Fruit fly (Drosophila melanogaster) whole organism, pupa: Measurements from ENCODE around the gene CG43131.

Experiments
- CG10348 ChIP-seq: fragments of 200-800 bp; sonication (Bioruptor generic); IDR thresholded peaks from 2 replicates; pipeline ENCODE4 v1.3.6; 2022; ENCODE audit warnings: missing biosample characterization, missing genetic modification characterization
- CG12605 ChIP-seq: fragments of 200-800 bp; sonication (Bioruptor generic); IDR thresholded peaks from 2 replicates; pipeline ENCODE4 v1.3.6; 2022; ENCODE audit warnings: missing biosample characterization, missing genetic modification characterization
- CG13204 ChIP-seq: fragments of 200-800 bp; sonication (Bioruptor generic); optimal IDR thresholded peaks from 2 replicates; lab custom pipeline; 2018; ENCODE audit warnings: missing biosample characterization, mild to moderate bottlenecking, missing genetic modification characterization, moderate library complexity
- CG14655 ChIP-seq: fragments of 200-800 bp; sonication (Bioruptor generic); optimal IDR thresholded peaks from 3 replicates; lab custom pipeline; 2017; ENCODE audit warnings: mild to moderate bottlenecking, missing biosample characterization, missing genetic modification reagents, missing genetic modification characterization
- CG15710 ChIP-seq: fragments of 200-800 bp; sonication (Bioruptor generic); optimal IDR thresholded peaks from 2 replicates; lab custom pipeline; 2018; ENCODE audit warnings: missing biosample characterization, mild to moderate bottlenecking, missing genetic modification characterization, moderate library complexity
- CG17806 ChIP-seq: fragments of 200-800 bp; sonication (Bioruptor generic); optimal IDR thresholded peaks from 2 replicates; lab custom pipeline; 2018; ENCODE audit warnings: missing biosample characterization, mild to moderate bottlenecking, missing genetic modification characterization, moderate library complexity
- CG32121 ChIP-seq: fragments of 200-800 bp; sonication (Bioruptor generic); IDR thresholded peaks from 2 replicates; pipeline ENCODE4 v1.3.6; 2022; ENCODE audit warnings: missing biosample characterization, missing genetic modification characterization
- CG34367 ChIP-seq: fragments of 200-800 bp; sonication (Bioruptor generic); optimal IDR thresholded peaks from 2 replicates; lab custom pipeline; 2018; ENCODE audit warnings: missing biosample characterization, mild to moderate bottlenecking, missing genetic modification characterization
- CG4496 ChIP-seq: fragments of 200-800 bp; sonication (Bioruptor generic); IDR thresholded peaks from 3 replicates; pipeline ENCODE4 v1.3.6; 2022; ENCODE audit warnings: missing biosample characterization, missing genetic modification characterization
- CG8159 ChIP-seq: fragments of 200-800 bp; sonication (Bioruptor generic); optimal IDR thresholded peaks from 3 replicates; lab custom pipeline; 2018; ENCODE audit warnings: missing biosample characterization, mild to moderate bottlenecking, missing genetic modification characterization, moderate library complexity
- CG8301 ChIP-seq: fragments of 200-800 bp; sonication (Bioruptor generic); optimal IDR thresholded peaks from 2 replicates; lab custom pipeline; 2018; ENCODE audit warnings: missing biosample characterization, mild to moderate bottlenecking, missing genetic modification characterization
- CG9948 ChIP-seq: fragments of 200-800 bp; sonication (Bioruptor generic); optimal IDR thresholded peaks from 2 replicates; lab custom pipeline; 2018; ENCODE audit warnings: missing biosample characterization, mild to moderate bottlenecking, missing genetic modification characterization, moderate library complexity
- D1 ChIP-seq: fragments of 200-800 bp; sonication (Bioruptor generic); optimal IDR thresholded peaks from 2 replicates; lab custom pipeline; 2018; ENCODE audit warnings: missing biosample characterization, mild to moderate bottlenecking, missing genetic modification characterization, moderate library complexity
- EcR ChIP-seq: fragments of 200-800 bp; sonication (Bioruptor generic); optimal IDR thresholded peaks from 3 replicates; lab custom pipeline; 2019; ENCODE audit warnings: missing biosample characterization, missing genetic modification characterization, mild to moderate bottlenecking, moderate library complexity, missing genetic modification reagents
- Ets98B ChIP-seq: fragments of 200-800 bp; sonication (Bioruptor generic); IDR thresholded peaks from 2 replicates; pipeline ENCODE4 v1.3.6; 2022; ENCODE audit warnings: missing biosample characterization, missing genetic modification characterization
- Pif1A ChIP-seq: fragments of 200-800 bp; sonication (Bioruptor generic); optimal IDR thresholded peaks from 3 replicates; lab custom pipeline; 2016; ENCODE audit warnings: missing biosample characterization, missing genetic modification characterization
- Pif1B ChIP-seq: fragments of 200-800 bp; sonication (Bioruptor generic); optimal IDR thresholded peaks from 3 replicates; lab custom pipeline; 2016; ENCODE audit warnings: missing biosample characterization, missing genetic modification characterization
- Snoo ChIP-seq: fragments of 200-800 bp; sonication (Bioruptor generic); optimal IDR thresholded peaks from 3 replicates; lab custom pipeline; 2017; ENCODE audit warnings: missing biosample characterization, mild to moderate bottlenecking, missing genetic modification characterization, inconsistent platforms
- fd96Ca ChIP-seq: fragments of 200-800 bp; sonication (Bioruptor generic); IDR thresholded peaks from 3 replicates; pipeline ENCODE4 v1.3.6; 2022; ENCODE audit warnings: missing biosample characterization, missing genetic modification characterization
- gl ChIP-seq: fragments of 200-800 bp; sonication (Bioruptor generic); optimal IDR thresholded peaks from 2 replicates; lab custom pipeline; 2018; ENCODE audit warnings: missing biosample characterization, mild to moderate bottlenecking, missing genetic modification characterization
- rn ChIP-seq: fragments of 200-800 bp; sonication (Bioruptor generic); IDR thresholded peaks from 2 replicates; pipeline ENCODE4 v1.3.6; 2022; ENCODE audit warnings: missing biosample characterization, missing genetic modification characterization

The CG43131 gene

dm6 chr3R:5100323-5101055 is 8.5 kb downstream of the CG43131 start:
- TF ChIP-seq CG4496: no peak
- no peak for TF ChIP-seq CG13204 (GFP tag; lab: Kevin White, UChicago)
- TF ChIP-seq Snoo: peak; percentile 64
- TF ChIP-seq EcR: no peak
- TF ChIP-seq gl: no peak
- no peak for TF ChIP-seq fd96Ca (GFP tag; lab: Robert Waterston, UW)
- TF ChIP-seq CG32121 (GFP tag; lab: Robert Waterston, UW): no peak
- TF ChIP-seq Pif1B (GFP tag; lab: Kevin White, UChicago): peak; percentile 43
- TF ChIP-seq CG14655 (GFP tag; lab: Kevin White, UChicago): peak; percentile 72
- TF ChIP-seq CG17806: peak; percentile 72
- peak; percentile 64 for TF ChIP-seq CG8301
- TF ChIP-seq Ets98B (GFP tag; lab: Robert Waterston, UW): no peak
- peak; percentile 54 for TF ChIP-seq CG9948
- TF ChIP-seq rn (GFP tag; lab: Robert Waterston, UW): no peak
- TF ChIP-seq Pif1A (GFP tag; lab: Kevin White, UChicago): peak; percentile 29
- peak; percentile 33 for TF ChIP-seq D1 (tag; lab: Kevin White, UChicago)
- peak; percentile 55 for TF ChIP-seq CG34367 (tag; lab: Kevin White, UChicago)
- peak; percentile 22 for TF ChIP-seq CG15710 (tag; lab: Kevin White, UChicago)
- TF ChIP-seq CG10348: no peak
- TF ChIP-seq CG8159 (tag; lab: Kevin White, UChicago): peak; percentile 67
- TF ChIP-seq CG12605: no peak

dm6 chr3R:5097866-5098484 is 11.0 kb downstream of the CG43131 start:
- TF ChIP-seq Snoo (no peak), fd96Ca (GFP tag; lab: Robert Waterston, UW) (no peak), CG17806 (peak; percentile 4), CG10348 (no peak), CG12605 (no peak), CG8301 (no peak), CG14655 (GFP tag; lab: Kevin White, UChicago) (peak; percentile 1), EcR (no peak)

dm6 chr3R:5097175-5097574 is 11.8 kb downstream of the CG43131 start:
- peak; percentile 41 for TF ChIP-seq CG13204 (GFP tag; lab: Kevin White, UChicago)
- TF ChIP-seq CG34367 (tag; lab: Kevin White, UChicago): no peak

- TF ChIP-seq CG8301 (no peak), fd96Ca (GFP tag; lab: Robert Waterston, UW) (no peak)
Observed at dm6 chr3R:5095930-5096572, 12.9 kb downstream of the CG43131 start.

- TF ChIP-seq CG14655 (GFP tag; lab: Kevin White, UChicago): peak; percentile 45
- TF ChIP-seq CG10348: no peak
- TF ChIP-seq Pif1B (GFP tag; lab: Kevin White, UChicago): peak; percentile 31
- TF ChIP-seq CG15710 (tag; lab: Kevin White, UChicago): peak; percentile 60
- no peak for TF ChIP-seq D1 (tag; lab: Kevin White, UChicago)
- no peak for TF ChIP-seq EcR
- no peak for TF ChIP-seq CG12605
- peak; percentile 45; the same call in 1 of the 3 replicates for TF ChIP-seq fd96Ca (GFP tag; lab: Robert Waterston, UW)
- TF ChIP-seq CG17806: peak; percentile 61
- TF ChIP-seq rn (GFP tag; lab: Robert Waterston, UW): 0 out of 2 replicates have a peak, but pooled peaks have one; percentile 12
- peak; percentile 42 for TF ChIP-seq CG9948
- TF ChIP-seq CG8159 (tag; lab: Kevin White, UChicago): peak; percentile 64
- peak; percentile 57 for TF ChIP-seq CG34367 (tag; lab: Kevin White, UChicago)
- TF ChIP-seq Ets98B (GFP tag; lab: Robert Waterston, UW): no peak
- no peak for TF ChIP-seq gl
- peak; percentile 37 for TF ChIP-seq Pif1A (GFP tag; lab: Kevin White, UChicago)
- TF ChIP-seq CG4496: peak; percentile 58; the same call in 1 of the 3 replicates
- TF ChIP-seq CG13204 (GFP tag; lab: Kevin White, UChicago): no peak
- no peak for TF ChIP-seq Snoo
- peak; percentile 34 for TF ChIP-seq CG8301
- no peak for TF ChIP-seq CG32121 (GFP tag; lab: Robert Waterston, UW)
Observed at dm6 chr3R:5095137-5095802, 13.7 kb downstream of the CG43131 start.

- TF ChIP-seq CG8301 (no peak), CG10348 (no peak), Pif1B (GFP tag; lab: Kevin White, UChicago) (no peak), CG32121 (GFP tag; lab: Robert Waterston, UW) (no peak), CG13204 (GFP tag; lab: Kevin White, UChicago) (no peak), fd96Ca (GFP tag; lab: Robert Waterston, UW) (no peak), CG15710 (tag; lab: Kevin White, UChicago) (no peak)
Observed at dm6 chr3R:5094288-5094687, 14.7 kb downstream of the CG43131 start.
